Worm (Caenorhabditis elegans) whole organism, L2 larva: ENCODE results near the gene sup-37.

Source experiments
- ZK546.5 ChIP-seq: sonication (generic microtip); optimal IDR thresholded peaks from 2 replicates; lab custom pipeline; 2017; ENCODE audit warnings: missing biosample characterization, missing genetic modification characterization
- egl-27 ChIP-seq: sonication (generic microtip); optimal IDR thresholded peaks from 3 replicates; lab custom pipeline; 2017; ENCODE audit warnings: missing biosample characterization, missing genetic modification reagents, missing genetic modification characterization
- nhr-25 ChIP-seq: fragments of 150-350 bp; sonication (generic microtip); optimal IDR thresholded peaks from 3 replicates; lab custom pipeline; 2014; ENCODE audit warnings: missing biosample characterization, missing genetic modification characterization
- nhr-6 ChIP-seq: fragments of 150-350 bp; optimal IDR thresholded peaks from 2 replicates; lab custom pipeline; 2014; ENCODE audit warnings: missing biosample characterization, missing genetic modification characterization

ce11 chrV:8805047-8805446, 18.7 kb downstream of the sup-37 start:
- TF ChIP-seq egl-27 (tag; lab: Kevin White, UChicago) (no peak), ZK546.5 (tag; lab: Kevin White, UChicago) (no peak), nhr-25 (no peak), nhr-6 (tag; lab: Kevin White, UChicago) (no peak)
